Fruit fly (Drosophila melanogaster) whole organism, embryonic: ENCODE results near the gene fzo.

Experiments used
- Adf1 ChIP-seq: fragments of 200-800 bp; sonication (Bioruptor generic); IDR thresholded peaks from 2 replicates; pipeline ENCODE4 v1.3.6; 2022; ENCODE audit warnings: missing biosample characterization, missing genetic modification characterization
- Aef1 ChIP-seq: fragments of 200-800 bp; sonication (Bioruptor generic); IDR thresholded peaks from 3 replicates; pipeline ENCODE4 v1.3.6; 2022; ENCODE audit warnings: missing biosample characterization, missing genetic modification characterization
- Blimp-1 ChIP-seq: fragments of 200-800 bp; sonication (Bioruptor generic); optimal IDR thresholded peaks from 3 replicates; lab custom pipeline; 2018; ENCODE audit warnings: missing biosample characterization, missing genetic modification characterization, mild to moderate bottlenecking, moderate library complexity, missing genetic modification reagents
- CG12391 ChIP-seq: fragments of 200-800 bp; sonication (Bioruptor generic); optimal IDR thresholded peaks from 3 replicates; lab custom pipeline; 2018; ENCODE audit warnings: missing biosample characterization, mild to moderate bottlenecking, missing genetic modification characterization, moderate library complexity
- CG12659 ChIP-seq: fragments of 200-800 bp; sonication (Bioruptor generic); optimal IDR thresholded peaks from 3 replicates; lab custom pipeline; 2017; ENCODE audit warnings: mild to moderate bottlenecking, missing biosample characterization, missing genetic modification reagents, missing genetic modification characterization
- CG13123 ChIP-seq: fragments of 200-800 bp; sonication (Bioruptor generic); optimal IDR thresholded peaks from 2 replicates; lab custom pipeline; 2016; ENCODE audit warnings: missing biosample characterization, missing genetic modification characterization
- CG13624 ChIP-seq: fragments of 200-800 bp; sonication (Bioruptor generic); optimal IDR thresholded peaks from 2 replicates; lab custom pipeline; 2016; ENCODE audit warnings: missing biosample characterization, missing genetic modification characterization
- CG1603 ChIP-seq: fragments of 200-800 bp; sonication (Bioruptor generic); optimal IDR thresholded peaks from 2 replicates; lab custom pipeline; 2019; ENCODE audit warnings: missing biosample characterization, mild to moderate bottlenecking, missing genetic modification characterization, moderate library complexity
- CG17385 ChIP-seq: fragments of 200-800 bp; sonication (Bioruptor generic); optimal IDR thresholded peaks from 3 replicates; lab custom pipeline; 2018; ENCODE audit warnings: missing biosample characterization, mild to moderate bottlenecking, missing genetic modification characterization
- CG17912 ChIP-seq: fragments of 200-800 bp; sonication (Bioruptor generic); optimal IDR thresholded peaks from 2 replicates; lab custom pipeline; 2018; ENCODE audit warnings: missing biosample characterization, mild to moderate bottlenecking, missing genetic modification characterization
- CG18011 ChIP-seq: fragments of 200-800 bp; sonication (Bioruptor generic); optimal IDR thresholded peaks from 2 replicates; lab custom pipeline; 2017; ENCODE audit warnings: missing biosample characterization, missing genetic modification characterization, mild to moderate bottlenecking, moderate library complexity, missing genotype
- CG18262 ChIP-seq: fragments of 200-800 bp; optimal IDR thresholded peaks from 3 replicates; lab custom pipeline; 2019; ENCODE audit warnings: missing biosample characterization, mild to moderate bottlenecking, missing genetic modification characterization, moderate library complexity
- CG18476 ChIP-seq: fragments of 200-800 bp; sonication (Bioruptor generic); optimal IDR thresholded peaks from 2 replicates; lab custom pipeline; 2016; ENCODE audit warnings: missing biosample characterization, mild to moderate bottlenecking, missing genetic modification characterization
- CG42726 ChIP-seq: fragments of 200-800 bp; sonication (Bioruptor generic); IDR thresholded peaks from 2 replicates; pipeline ENCODE4 v1.3.6; 2022; ENCODE audit warnings: missing biosample characterization, missing genetic modification characterization; ENCODE audit not compliant: partially characterized antibody
- CG4820 ChIP-seq: fragments of 200-800 bp; sonication (Bioruptor generic); optimal IDR thresholded peaks from 3 replicates; lab custom pipeline; 2016; ENCODE audit warnings: missing biosample characterization, missing genetic modification characterization
- CG6683 ChIP-seq: fragments of 200-800 bp; sonication (Bioruptor generic); optimal IDR thresholded peaks from 2 replicates; lab custom pipeline; 2017; ENCODE audit warnings: missing biosample characterization, mild to moderate bottlenecking, missing genetic modification characterization, missing genetic modification reagents
- CG7357 ChIP-seq: fragments of 200-800 bp; sonication (Bioruptor generic); IDR thresholded peaks from 3 replicates; pipeline ENCODE4 v1.3.6; 2022; ENCODE audit warnings: missing biosample characterization, missing genetic modification characterization
- CG8290 ChIP-seq, 3 experiments: fragments of 200-800 bp; sonication (Bioruptor generic); optimal IDR thresholded peaks; 2 replicates each; lab custom pipeline; 2016 to 2019; ENCODE audit warnings: missing biosample characterization in 3 of 3, missing genetic modification characterization in 3 of 3, mild to moderate bottlenecking in 2 of 3, moderate library complexity in 1 of 3
- CG8478 ChIP-seq: fragments of >200 bp; optimal IDR thresholded peaks from 2 replicates; lab custom pipeline; 2018
- Dll ChIP-seq: fragments of 200-800 bp; sonication (Bioruptor generic); IDR thresholded peaks from 4 replicates; pipeline ENCODE4 v1.3.6; 2022; ENCODE audit warnings: missing biosample characterization, missing genetic modification characterization; ENCODE audit not compliant: partially characterized antibody
- E2f2 ChIP-seq: fragments of 200-800 bp; sonication (Bioruptor generic); IDR thresholded peaks from 2 replicates; pipeline ENCODE4 v1.3.6; 2022; ENCODE audit warnings: missing biosample characterization, missing genetic modification characterization
- Eip74EF ChIP-seq, 2 experiments: fragments of 200-800 bp in 1 of 2; fragments of >200 bp in 1 of 2; sonication (Bioruptor generic) in 1 of 2; optimal IDR thresholded peaks; 2 replicates each; lab custom pipeline; 2017 to 2019; ENCODE audit warnings: missing biosample characterization in 2 of 2, missing genetic modification characterization in 2 of 2, mild to moderate bottlenecking in 1 of 2, moderate library complexity in 1 of 2
- Fer3 ChIP-seq: fragments of 200-800 bp; sonication (Bioruptor generic); optimal IDR thresholded peaks from 2 replicates; lab custom pipeline; 2018; ENCODE audit warnings: missing biosample characterization, mild to moderate bottlenecking, missing genetic modification characterization, moderate library complexity
- HLH3B ChIP-seq: fragments of 200-800 bp; sonication (Bioruptor generic); IDR thresholded peaks from 2 replicates; pipeline ENCODE4 v1.3.6; 2022; ENCODE audit warnings: missing biosample characterization, missing genetic modification characterization
- MBD-R2 ChIP-seq: fragments of 200-800 bp; sonication (Bioruptor generic); IDR thresholded peaks from 2 replicates; pipeline ENCODE4 v1.3.6; 2022; ENCODE audit warnings: missing biosample characterization, missing genetic modification characterization
- MTF-1 ChIP-seq: fragments of 200-800 bp; sonication (Bioruptor generic); optimal IDR thresholded peaks from 2 replicates; lab custom pipeline; 2018; ENCODE audit warnings: missing biosample characterization, mild to moderate bottlenecking, missing genetic modification characterization, borderline replicate concordance
- Ravus ChIP-seq: fragments of 200-800 bp; sonication (Bioruptor generic); IDR thresholded peaks from 2 replicates; pipeline ENCODE4 v1.3.6; 2022; ENCODE audit warnings: missing biosample characterization, missing genetic modification characterization
- Sry-β ChIP-seq: fragments of 200-800 bp; sonication (Bioruptor generic); optimal IDR thresholded peaks from 2 replicates; lab custom pipeline; 2018; ENCODE audit warnings: missing biosample characterization, mild to moderate bottlenecking, missing genetic modification characterization, moderate library complexity
- TFAM ChIP-seq: fragments of 200-800 bp; sonication (Bioruptor generic); optimal IDR thresholded peaks from 2 replicates; lab custom pipeline; 2017; ENCODE audit warnings: missing biosample characterization, missing genetic modification characterization, inconsistent platforms
- Usf ChIP-seq: fragments of 200-800 bp; sonication (Bioruptor generic); optimal IDR thresholded peaks from 2 replicates; lab custom pipeline; 2017; ENCODE audit warnings: missing genotype, missing biosample characterization, missing genetic modification characterization
- Xbp1 ChIP-seq: fragments of 200-800 bp; sonication (Bioruptor generic); optimal IDR thresholded peaks from 3 replicates; lab custom pipeline; 2016; ENCODE audit warnings: missing biosample characterization, mild to moderate bottlenecking, missing genetic modification characterization
- az2 ChIP-seq: fragments of 200-800 bp; sonication (Bioruptor generic); optimal IDR thresholded peaks from 3 replicates; lab custom pipeline; 2016; ENCODE audit warnings: missing biosample characterization, missing genetic modification characterization
- crol ChIP-seq: fragments of 200-800 bp; sonication (Bioruptor generic); IDR thresholded peaks from 2 replicates; pipeline ENCODE4 v1.3.6; 2022; ENCODE audit warnings: missing biosample characterization, missing genetic modification characterization
- cwo ChIP-seq: fragments of 200-800 bp; sonication (Bioruptor generic); optimal IDR thresholded peaks from 3 replicates; lab custom pipeline; 2017; ENCODE audit warnings: missing biosample characterization, missing genetic modification characterization, mild to moderate bottlenecking, moderate library complexity, missing genetic modification reagents
- fd3F ChIP-seq: fragments of 200-800 bp; sonication (Bioruptor generic); optimal IDR thresholded peaks from 2 replicates; lab custom pipeline; 2018; ENCODE audit warnings: missing biosample characterization, mild to moderate bottlenecking, missing genetic modification characterization, moderate library complexity
- gem ChIP-seq: fragments of 200-800 bp; sonication (Bioruptor generic); optimal IDR thresholded peaks from 2 replicates; lab custom pipeline; 2019; ENCODE audit warnings: missing biosample characterization, mild to moderate bottlenecking, missing genetic modification characterization, moderate library complexity
- kah ChIP-seq: fragments of 200-800 bp; sonication (Bioruptor generic); optimal IDR thresholded peaks from 2 replicates; lab custom pipeline; 2018; ENCODE audit warnings: missing biosample characterization, mild to moderate bottlenecking, missing genetic modification characterization
- mirr ChIP-seq: fragments of 200-800 bp; sonication (Bioruptor generic); optimal IDR thresholded peaks from 3 replicates; lab custom pipeline; 2018; ENCODE audit warnings: missing biosample characterization, mild to moderate bottlenecking, missing genetic modification characterization
- nau ChIP-seq: fragments of 200-800 bp; sonication (Bioruptor generic); optimal IDR thresholded peaks from 3 replicates; lab custom pipeline; 2017; ENCODE audit warnings: missing biosample characterization, mild to moderate bottlenecking, missing genetic modification characterization, missing genetic modification reagents
- nom ChIP-seq: fragments of 200-800 bp; sonication (Bioruptor generic); optimal IDR thresholded peaks from 2 replicates; lab custom pipeline; 2017; ENCODE audit warnings: missing biosample characterization, missing genetic modification characterization, mild to moderate bottlenecking, moderate library complexity, missing genetic modification reagents
- pita ChIP-seq: fragments of 200-800 bp; sonication (Bioruptor generic); optimal IDR thresholded peaks from 2 replicates; lab custom pipeline; 2017; ENCODE audit warnings: missing biosample characterization, mild to moderate bottlenecking, missing genetic modification characterization
- sc ChIP-seq, 3 experiments: fragments of >200 bp in 2 of 3; fragments of 200-800 bp in 1 of 3; sonication (Bioruptor generic) in 1 of 3; optimal IDR thresholded peaks; 2 replicates in 2 of 3; 3 replicates in 1 of 3; lab custom pipeline; 2017; ENCODE audit warnings: mild to moderate bottlenecking in 1 of 3, missing biosample characterization in 1 of 3, missing genetic modification characterization in 1 of 3, missing genetic modification reagents in 1 of 3
- scrt ChIP-seq: fragments of 200-800 bp; sonication (Bioruptor generic); optimal IDR thresholded peaks from 2 replicates; lab custom pipeline; 2018; ENCODE audit warnings: missing biosample characterization, mild to moderate bottlenecking, missing genetic modification characterization, moderate library complexity
- slou ChIP-seq: fragments of 200-800 bp; sonication (Bioruptor generic); optimal IDR thresholded peaks from 3 replicates; lab custom pipeline; 2016; ENCODE audit warnings: missing biosample characterization, missing genetic modification characterization
- tx ChIP-seq: fragments of 200-800 bp; sonication (Bioruptor generic); optimal IDR thresholded peaks from 2 replicates; lab custom pipeline; 2016; ENCODE audit warnings: missing biosample characterization, missing genetic modification characterization
- wek ChIP-seq: fragments of 200-800 bp; sonication (Bioruptor generic); optimal IDR thresholded peaks from 3 replicates; lab custom pipeline; 2018; ENCODE audit warnings: missing biosample characterization, mild to moderate bottlenecking, missing genetic modification characterization, moderate library complexity
- z ChIP-seq: fragments of 200-800 bp; sonication (Bioruptor generic); IDR thresholded peaks from 3 replicates; pipeline ENCODE4 v1.3.6; 2022; ENCODE audit warnings: missing biosample characterization, missing genetic modification characterization
- zen ChIP-seq: fragments of 200-800 bp; sonication (Bioruptor generic); optimal IDR thresholded peaks from 3 replicates; lab custom pipeline; 2018; ENCODE audit warnings: missing biosample characterization, mild to moderate bottlenecking, missing genetic modification characterization, moderate library complexity
- zfh2 ChIP-seq: fragments of 200-800 bp; sonication (Bioruptor generic); optimal IDR thresholded peaks from 2 replicates; lab custom pipeline; 2016; ENCODE audit warnings: missing biosample characterization, missing genetic modification characterization

fzo gene

dm6 chr3R:23251256-23251655, 47.4 kb upstream of the fzo start, which contains the start of the genes Rad60 and EloA (continued):
- TF ChIP-seq z (GFP tag; lab: Robert Waterston, UW) (no peak), Blimp-1 (GFP tag; lab: Kevin White, UChicago) (peak; percentile 61), CG12391 (tag; lab: Kevin White, UChicago) (peak; percentile 85), scrt (GFP tag; lab: Kevin White, UChicago) (peak; percentile 49), CG8290 (GFP tag; optimal IDR thresholded peaks at IDR 0.05; lab: Kevin White, UChicago) (peak; percentile 87), CG8290 (tag; optimal IDR thresholded peaks at IDR 0.05; lab: Kevin White, UChicago) (peak; percentile 79 to 95), CG8478 (no peak), sc (optimal IDR thresholded peaks at IDR 0.05; lab: Kevin White, UChicago) (no peak), sc (GFP tag; optimal IDR thresholded peaks at IDR 0.05; lab: Kevin White, UChicago) (peak; percentile 49), nom (peak; percentile 10), CG6683 (peak; percentile 13), gem (tag; lab: Kevin White, UChicago) (peak; percentile 79), pita (GFP tag; lab: Kevin White, UChicago) (no peak), fd3F (GFP tag; lab: Kevin White, UChicago) (peak; percentile 31), CG18476 (GFP tag; lab: Kevin White, UChicago) (peak; percentile 58), Usf (GFP tag; lab: Kevin White, UChicago) (no peak), CG17385 (peak; percentile 56), CG7357 (GFP tag; lab: Robert Waterston, UW) (no peak), CG18011 (GFP tag; lab: Kevin White, UChicago) (peak; percentile 60), cwo (GFP tag; lab: Kevin White, UChicago) (peak; percentile 32), MTF-1 (no peak), HLH3B (GFP tag; lab: Robert Waterston, UW) (peak; percentile 52), CG17912 (GFP tag; lab: Kevin White, UChicago) (peak; percentile 10), zfh2 (GFP tag; lab: Kevin White, UChicago) (peak; percentile 85), CG13624 (GFP tag; lab: Kevin White, UChicago) (peak; percentile 85), CG42726 (GFP tag; lab: Robert Waterston, UW) (no peak; the same call in 1 of the 2 replicates), mirr (GFP tag; lab: Kevin White, UChicago) (peak; percentile 72), wek (GFP tag; lab: Kevin White, UChicago) (peak; percentile 65), nau (peak; percentile 80), Adf1 (peak; percentile 49), E2f2 (peak; percentile 73), Aef1 (no peak), tx (GFP tag; lab: Kevin White, UChicago) (peak; percentile 82), TFAM (GFP tag; lab: Kevin White, UChicago) (no peak), Eip74EF (GFP tag; optimal IDR thresholded peaks at IDR 0.05; lab: Kevin White, UChicago) (no peak), kah (GFP tag; lab: Kevin White, UChicago) (peak; percentile 36), Ravus (GFP tag; lab: Robert Waterston, UW) (no peak), crol (no peak), slou (GFP tag; lab: Kevin White, UChicago) (peak; percentile 31), Xbp1 (peak; percentile 79), az2 (GFP tag; lab: Kevin White, UChicago) (peak; percentile 83), zen (tag; lab: Kevin White, UChicago) (peak; percentile 83), CG13123 (peak; percentile 45), Fer3 (tag; lab: Kevin White, UChicago) (peak; percentile 68), Dll (GFP tag; lab: Robert Waterston, UW) (peak; percentile 79; the same call in 3 of the 4 replicates), Sry-β (peak; percentile 69), CG18262 (tag; lab: Kevin White, UChicago) (peak; percentile 57), CG4820 (GFP tag; lab: Kevin White, UChicago) (peak; percentile 68), MBD-R2 (GFP tag; lab: Robert Waterston, UW) (peak; percentile 99), CG1603 (tag; lab: Kevin White, UChicago) (peak; percentile 94), CG12659 (GFP tag; lab: Kevin White, UChicago) (peak; percentile 84)
